Worm (Caenorhabditis elegans) whole organism, L2 larva: ENCODE data around the gene twk-44.

ENCODE experiments used
- C34F6.9 ChIP-seq: fragments of 150-350 bp; optimal IDR thresholded peaks from 2 replicates; lab custom pipeline; 2014; ENCODE audit warnings: missing biosample characterization, missing genetic modification characterization
- F13H6.1 ChIP-seq: sonication (generic microtip); optimal IDR thresholded peaks from 2 replicates; lab custom pipeline; 2016; ENCODE audit warnings: missing genetic modification characterization, missing compliant biosample characterization
- R02D3.7 ChIP-seq: fragments of 150-350 bp; optimal IDR thresholded peaks from 2 replicates; lab custom pipeline; 2014; ENCODE audit warnings: missing biosample characterization, missing genetic modification characterization
- Y55F3AM.14 ChIP-seq: fragments of 200-800 bp; sonication (Bioruptor generic); optimal IDR thresholded peaks from 2 replicates; lab custom pipeline; 2018; ENCODE audit warnings: mild to moderate bottlenecking, missing genetic modification characterization, missing compliant biosample characterization
- alr-1 ChIP-seq: fragments of 150-350 bp; optimal IDR thresholded peaks from 2 replicates; lab custom pipeline; 2014; ENCODE audit warnings: missing biosample characterization, missing genetic modification characterization
- aly-2 ChIP-seq: fragments of 150-350 bp; optimal IDR thresholded peaks from 2 replicates; lab custom pipeline; 2014; ENCODE audit warnings: missing biosample characterization, missing genetic modification characterization
- ama-1 ChIP-seq: fragments of 150-350 bp; optimal IDR thresholded peaks from 2 replicates; lab custom pipeline; 2018; ENCODE audit warnings: inconsistent platforms
- blmp-1 ChIP-seq: sonication (generic microtip); optimal IDR thresholded peaks from 2 replicates; lab custom pipeline; 2017; ENCODE audit warnings: missing genetic modification characterization, mild to moderate bottlenecking, missing compliant biosample characterization, antibody characterized with exemption, moderate library complexity; ENCODE audit not compliant: insufficient read depth
- ceh-16 ChIP-seq: fragments of 150-350 bp; optimal IDR thresholded peaks from 2 replicates; lab custom pipeline; 2014; ENCODE audit warnings: missing biosample characterization, missing genetic modification characterization
- ceh-82 ChIP-seq: fragments of 150-350 bp; optimal IDR thresholded peaks from 2 replicates; lab custom pipeline; 2014; ENCODE audit warnings: missing biosample characterization, missing genetic modification characterization
- dmd-4 ChIP-seq: sonication (generic microtip); optimal IDR thresholded peaks from 2 replicates; lab custom pipeline; 2017; ENCODE audit warnings: missing biosample characterization, missing genetic modification characterization
- elt-3 ChIP-seq: sonication (generic microtip); optimal IDR thresholded peaks from 2 replicates; lab custom pipeline; 2017; ENCODE audit warnings: missing biosample characterization, missing genetic modification characterization
- gmeb-1 ChIP-seq: fragments of 150-350 bp; optimal IDR thresholded peaks from 2 replicates; lab custom pipeline; 2014; ENCODE audit warnings: missing biosample characterization, missing genetic modification characterization
- lin-39 ChIP-seq: fragments of 150-350 bp; optimal IDR thresholded peaks from 2 replicates; lab custom pipeline; 2014; ENCODE audit warnings: missing biosample characterization, missing genetic modification reagents, missing genetic modification characterization
- lsy-2 ChIP-seq, 2 experiments: fragments of 150-350 bp in 1 of 2; sonication (generic microtip) in 1 of 2; optimal IDR thresholded peaks; 2 replicates each; lab custom pipeline; 2014 to 2017; ENCODE audit warnings: missing biosample characterization in 2 of 2, missing genetic modification characterization in 2 of 2
- mbf-1 ChIP-seq: sonication (generic microtip); optimal IDR thresholded peaks from 2 replicates; lab custom pipeline; 2017; ENCODE audit warnings: missing biosample characterization, missing genetic modification characterization
- nhr-10 ChIP-seq: sonication (generic microtip); optimal IDR thresholded peaks from 2 replicates; lab custom pipeline; 2017; ENCODE audit warnings: missing biosample characterization, missing genetic modification characterization
- nhr-11 ChIP-seq: fragments of 150-350 bp; optimal IDR thresholded peaks from 2 replicates; lab custom pipeline; 2014; ENCODE audit warnings: missing biosample characterization, missing genetic modification characterization
- nhr-23 ChIP-seq: fragments of 150-350 bp; optimal IDR thresholded peaks from 2 replicates; lab custom pipeline; 2014; ENCODE audit warnings: missing biosample characterization, missing genetic modification reagents, missing genetic modification characterization
- nhr-25 ChIP-seq: fragments of 150-350 bp; sonication (generic microtip); optimal IDR thresholded peaks from 3 replicates; lab custom pipeline; 2014; ENCODE audit warnings: missing biosample characterization, missing genetic modification characterization
- nhr-6 ChIP-seq: fragments of 150-350 bp; optimal IDR thresholded peaks from 2 replicates; lab custom pipeline; 2014; ENCODE audit warnings: missing biosample characterization, missing genetic modification characterization
- peb-1 ChIP-seq: fragments of 150-350 bp; optimal IDR thresholded peaks from 2 replicates; lab custom pipeline; 2014; ENCODE audit warnings: missing biosample characterization, missing genetic modification characterization
- sem-4 ChIP-seq: fragments of 150-350 bp; optimal IDR thresholded peaks from 2 replicates; lab custom pipeline; 2014; ENCODE audit warnings: missing biosample characterization, missing genetic modification reagents, missing genetic modification characterization
- skn-1 ChIP-seq: sonication (generic microtip); optimal IDR thresholded peaks from 2 replicates; lab custom pipeline; 2017; ENCODE audit warnings: missing biosample characterization, missing genetic modification characterization
- sma-3 ChIP-seq: sonication (generic microtip); optimal IDR thresholded peaks from 2 replicates; lab custom pipeline; 2016; ENCODE audit warnings: missing genetic modification reagents, missing genetic modification characterization, missing compliant biosample characterization
- unc-39 ChIP-seq: fragments of 150-350 bp; optimal IDR thresholded peaks from 2 replicates; lab custom pipeline; 2014; ENCODE audit warnings: missing biosample characterization, missing genetic modification characterization
- unc-55 ChIP-seq: fragments of 150-350 bp; sonication (generic microtip); optimal IDR thresholded peaks from 3 replicates; lab custom pipeline; 2014; ENCODE audit warnings: missing biosample characterization, missing genetic modification reagents, missing genetic modification characterization
- unc-62 ChIP-seq: fragments of 150-350 bp; optimal IDR thresholded peaks from 2 replicates; lab custom pipeline; 2014; ENCODE audit warnings: missing biosample characterization, missing genetic modification reagents, missing genetic modification characterization
- zag-1 ChIP-seq: fragments of 150-350 bp; optimal IDR thresholded peaks from 2 replicates; lab custom pipeline; 2014; ENCODE audit warnings: missing biosample characterization, missing genetic modification characterization
- ztf-11 ChIP-seq: sonication (generic microtip); optimal IDR thresholded peaks from 2 replicates; lab custom pipeline; 2017; ENCODE audit warnings: missing biosample characterization, missing genetic modification characterization
- ztf-4 ChIP-seq: fragments of 150-350 bp; optimal IDR thresholded peaks from 2 replicates; lab custom pipeline; 2014; ENCODE audit warnings: missing biosample characterization, missing genetic modification characterization

Gene twk-44

ce11 chrX:11600488-11601106 lies 26.3 kb downstream of the twk-44 start:
- TF ChIP-seq skn-1 (tag; lab: Kevin White, UChicago), result no peak
- no peak for TF ChIP-seq gmeb-1 (tag; lab: Kevin White, UChicago)
- TF ChIP-seq unc-39 (tag; lab: Kevin White, UChicago), result no peak
- no peak for TF ChIP-seq lin-39
- no peak for TF ChIP-seq F13H6.1 (tag; lab: Kevin White, UChicago)

ce11 chrX:11598839-11599238 lies 28.1 kb downstream of the twk-44 start:
- TF ChIP-seq elt-3 (tag; lab: Kevin White, UChicago) (no peak), ztf-4 (tag; lab: Kevin White, UChicago) (no peak), ama-1 (lab: Kevin White, UChicago) (no peak), ztf-11 (tag; lab: Kevin White, UChicago) (no peak), Y55F3AM.14 (GFP tag; lab: Kevin White, UChicago) (no peak), nhr-11 (tag; lab: Kevin White, UChicago) (no peak), unc-62 (no peak)

ce11 chrX:11596876-11597275 lies 30.0 kb downstream of the twk-44 start:
- TF ChIP-seq C34F6.9 (tag; lab: Kevin White, UChicago) (no peak), peb-1 (no peak)
- TF ChIP-seq, all 48 proteins: peak for 0

- TF ChIP-seq sma-3 (GFP tag; lab: Kevin White, UChicago) (no peak), sem-4 (no peak), ama-1 (lab: Kevin White, UChicago) (no peak), nhr-23 (tag; lab: Kevin White, UChicago) (no peak), R02D3.7 (tag; lab: Kevin White, UChicago) (no peak), zag-1 (no peak), nhr-10 (tag; lab: Kevin White, UChicago) (no peak), ztf-11 (tag; lab: Kevin White, UChicago) (no peak), ceh-16 (tag; lab: Kevin White, UChicago) (no peak), nhr-6 (tag; lab: Kevin White, UChicago) (no peak), unc-62 (no peak)
These were observed 34.4 kb downstream of the twk-44 start for ce11 chrX:11592539-11592938.

- no peak for TF ChIP-seq nhr-10 (tag; lab: Kevin White, UChicago)
- TF ChIP-seq gmeb-1 (tag; lab: Kevin White, UChicago), result no peak
- no peak for TF ChIP-seq nhr-23 (tag; lab: Kevin White, UChicago)
- TF ChIP-seq blmp-1 (tag; lab: Kevin White, UChicago), result no peak
- TF ChIP-seq alr-1 (tag; lab: Kevin White, UChicago), result no peak
- no peak for TF ChIP-seq ceh-82 (tag; lab: Kevin White, UChicago)
- TF ChIP-seq R02D3.7 (tag; lab: Kevin White, UChicago), result no peak
- no peak for TF ChIP-seq ama-1 (lab: Kevin White, UChicago)
- no peak for TF ChIP-seq Y55F3AM.14 (GFP tag; lab: Kevin White, UChicago)
- no peak for TF ChIP-seq unc-39 (tag; lab: Kevin White, UChicago)
- no peak for TF ChIP-seq zag-1
These were observed 35.3 kb downstream of the twk-44 start, which contains the start of gene F52D10.2 for ce11 chrX:11591620-11592019. F52D10.2 (minus strand) TSS chrX:11591720.

ce11 chrX:11590545-11590944 lies 36.4 kb downstream of the twk-44 start:
- TF ChIP-seq unc-39 (tag; lab: Kevin White, UChicago) (no peak), nhr-25 (tag; lab: Kevin White, UChicago) (no peak), dmd-4 (tag; lab: Kevin White, UChicago) (no peak), peb-1 (no peak), mbf-1 (tag; lab: Kevin White, UChicago) (no peak), aly-2 (tag; lab: Kevin White, UChicago) (no peak), unc-55 (GFP tag; lab: Kevin White, UChicago) (no peak), lsy-2 (tag; optimal IDR thresholded peaks at IDR 0.05; lab: Kevin White, UChicago) (no peak), C34F6.9 (tag; lab: Kevin White, UChicago) (no peak)
